Worm (Caenorhabditis elegans) whole organism, late embryonic: ENCODE data around the gene F18C5.9.

Experiments
- ama-1 ChIP-seq: fragments of 150-350 bp; optimal IDR thresholded peaks from 2 replicates; lab custom pipeline; 2014
- ceh-48 ChIP-seq: sonication (generic microtip); optimal IDR thresholded peaks from 2 replicates; lab custom pipeline; 2016; ENCODE audit warnings: missing genetic modification characterization, inconsistent platforms, missing compliant biosample characterization
- eyg-1 ChIP-seq: sonication (generic microtip); optimal IDR thresholded peaks from 2 replicates; lab custom pipeline; 2016; ENCODE audit warnings: missing genotype, missing genetic modification characterization, missing compliant biosample characterization
- hlh-30 ChIP-seq: sonication (generic microtip); optimal IDR thresholded peaks from 2 replicates; lab custom pipeline; 2017; ENCODE audit warnings: antibody characterized with exemption, missing genetic modification characterization, missing compliant biosample characterization; ENCODE audit not compliant: insufficient read depth
- lim-6 ChIP-seq: sonication (generic microtip); optimal IDR thresholded peaks from 2 replicates; lab custom pipeline; 2016; ENCODE audit warnings: missing genetic modification characterization, missing compliant biosample characterization
- mec-3 ChIP-seq: sonication (generic microtip); optimal IDR thresholded peaks from 2 replicates; lab custom pipeline; 2016; ENCODE audit warnings: borderline replicate concordance, missing genetic modification characterization, missing compliant biosample characterization
- nhr-11 ChIP-seq: fragments of 150-350 bp; optimal IDR thresholded peaks from 2 replicates; lab custom pipeline; 2014; ENCODE audit warnings: missing biosample characterization, missing genetic modification characterization
- ref-2 ChIP-seq: sonication (generic microtip); optimal IDR thresholded peaks from 2 replicates; lab custom pipeline; 2016; ENCODE audit warnings: missing genetic modification characterization, missing compliant biosample characterization

DNA sequence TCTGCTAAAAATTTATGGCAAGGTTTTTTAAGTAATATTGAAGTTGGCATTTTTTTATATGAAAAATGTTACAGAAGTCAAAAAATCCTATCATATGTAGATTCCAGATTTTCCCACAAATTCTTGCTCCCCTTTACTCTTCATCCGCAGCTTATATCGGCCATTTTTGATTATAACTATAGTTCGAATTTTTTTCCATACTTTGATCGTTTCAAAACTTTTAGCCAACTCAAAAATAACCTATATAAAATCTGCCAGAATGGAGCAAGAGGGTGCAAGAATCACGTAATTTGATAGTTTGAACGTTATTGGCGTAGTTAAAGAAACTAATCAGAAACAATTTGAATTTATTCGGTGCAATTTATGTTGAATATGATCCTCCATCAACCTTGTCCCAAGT is 43.0 kb upstream of the F18C5.9 start:
- TF ChIP-seq lim-6 (no peak), eyg-1 (tag; lab: Kevin White, UChicago) (no peak), hlh-30 (tag; lab: Kevin White, UChicago) (no peak), nhr-11 (tag; lab: Kevin White, UChicago) (no peak), mec-3 (tag; lab: Kevin White, UChicago) (no peak), ref-2 (tag; lab: Kevin White, UChicago) (no peak), ama-1 (lab: Kevin White, UChicago) (no peak), ceh-48 (tag; lab: Kevin White, UChicago) (no peak)
